Fruit fly (Drosophila melanogaster) whole organism, embryonic: ENCODE results near the gene Naxd.

Source experiments
- Asciz ChIP-seq: fragments of 200-800 bp; sonication (Bioruptor generic); optimal IDR thresholded peaks from 2 replicates; lab custom pipeline; 2017; ENCODE audit warnings: missing biosample characterization, mild to moderate bottlenecking, missing genetic modification characterization, missing genetic modification reagents
- Atf6 ChIP-seq: fragments of 200-800 bp; sonication (Bioruptor generic); IDR thresholded peaks from 2 replicates; pipeline ENCODE4 v1.3.6; 2022; ENCODE audit warnings: missing biosample characterization, missing genetic modification characterization
- CG11398 ChIP-seq: fragments of 200-800 bp; sonication (Bioruptor generic); optimal IDR thresholded peaks from 2 replicates; lab custom pipeline; 2016; ENCODE audit warnings: missing biosample characterization, missing genetic modification characterization
- CG12104 ChIP-seq: fragments of 200-800 bp; sonication (Bioruptor generic); optimal IDR thresholded peaks from 3 replicates; lab custom pipeline; 2016; ENCODE audit warnings: missing biosample characterization, missing genetic modification characterization
- CG12942 ChIP-seq: fragments of 200-800 bp; sonication (Bioruptor generic); optimal IDR thresholded peaks from 3 replicates; lab custom pipeline; 2016; ENCODE audit warnings: missing biosample characterization, missing genetic modification characterization
- CG14014 ChIP-seq: fragments of 200-800 bp; sonication (Bioruptor generic); IDR thresholded peaks from 2 replicates; pipeline ENCODE4 v1.3.6; 2022; ENCODE audit warnings: missing biosample characterization, missing genetic modification characterization
- CG1603 ChIP-seq: fragments of 200-800 bp; sonication (Bioruptor generic); optimal IDR thresholded peaks from 2 replicates; lab custom pipeline; 2019; ENCODE audit warnings: missing biosample characterization, mild to moderate bottlenecking, missing genetic modification characterization, moderate library complexity
- CG16863 ChIP-seq: fragments of 200-800 bp; sonication (Bioruptor generic); optimal IDR thresholded peaks from 3 replicates; lab custom pipeline; 2016; ENCODE audit warnings: missing biosample characterization, missing genetic modification characterization
- CG17829 ChIP-seq: fragments of 200-800 bp; optimal IDR thresholded peaks from 2 replicates; lab custom pipeline; 2019; ENCODE audit warnings: missing biosample characterization, mild to moderate bottlenecking, missing genetic modification characterization, moderate library complexity
- CG17912 ChIP-seq: fragments of 200-800 bp; sonication (Bioruptor generic); optimal IDR thresholded peaks from 2 replicates; lab custom pipeline; 2018; ENCODE audit warnings: missing biosample characterization, mild to moderate bottlenecking, missing genetic modification characterization
- CG2120 ChIP-seq: fragments of 200-800 bp; sonication (Bioruptor generic); optimal IDR thresholded peaks from 3 replicates; lab custom pipeline; 2016; ENCODE audit warnings: missing biosample characterization, missing genetic modification characterization
- CG30431 ChIP-seq: fragments of 200-800 bp; sonication (Bioruptor generic); optimal IDR thresholded peaks from 2 replicates; lab custom pipeline; 2017; ENCODE audit warnings: missing biosample characterization, missing genetic modification characterization
- CG3065 ChIP-seq: fragments of 200-800 bp; sonication (Bioruptor generic); optimal IDR thresholded peaks from 2 replicates; lab custom pipeline; 2016; ENCODE audit warnings: missing biosample characterization, missing genetic modification characterization
- CG3847 ChIP-seq: fragments of 200-800 bp; sonication (Bioruptor generic); IDR thresholded peaks from 2 replicates; pipeline ENCODE4 v1.3.6; 2022; ENCODE audit warnings: missing biosample characterization, missing genetic modification characterization
- CG4617 ChIP-seq: fragments of 200-800 bp; sonication (Bioruptor generic); optimal IDR thresholded peaks from 3 replicates; lab custom pipeline; 2016; ENCODE audit warnings: missing biosample characterization, missing genetic modification characterization, borderline replicate concordance
- CG6254 ChIP-seq: fragments of 200-800 bp; sonication (Bioruptor generic); optimal IDR thresholded peaks from 3 replicates; lab custom pipeline; 2017; ENCODE audit warnings: mild to moderate bottlenecking, missing biosample characterization, missing genetic modification reagents, missing genetic modification characterization
- CG6689 ChIP-seq: fragments of 200-800 bp; sonication (Bioruptor generic); IDR thresholded peaks from 2 replicates; pipeline ENCODE4 v1.3.6; 2022; ENCODE audit warnings: missing biosample characterization, missing genetic modification characterization
- CG6813 ChIP-seq: fragments of 200-800 bp; sonication (Bioruptor generic); optimal IDR thresholded peaks from 2 replicates; lab custom pipeline; 2017; ENCODE audit warnings: missing biosample characterization, missing genetic modification characterization, mild to moderate bottlenecking, moderate library complexity, missing genetic modification reagents
- CG7987 ChIP-seq: fragments of 200-800 bp; sonication (Bioruptor generic); optimal IDR thresholded peaks from 2 replicates; lab custom pipeline; 2018; ENCODE audit warnings: missing biosample characterization, mild to moderate bottlenecking, missing genetic modification characterization, moderate library complexity
- CG8089 ChIP-seq: fragments of 200-800 bp; sonication (Bioruptor generic); optimal IDR thresholded peaks from 3 replicates; lab custom pipeline; 2016; ENCODE audit warnings: missing biosample characterization, missing genetic modification characterization
- CG8290 ChIP-seq, 3 experiments: fragments of 200-800 bp; sonication (Bioruptor generic); optimal IDR thresholded peaks; 2 replicates each; lab custom pipeline; 2016 to 2019; ENCODE audit warnings: missing biosample characterization in 3 of 3, missing genetic modification characterization in 3 of 3, mild to moderate bottlenecking in 2 of 3, moderate library complexity in 1 of 3
- CG8765 ChIP-seq: fragments of 200-800 bp; sonication (Bioruptor generic); IDR thresholded peaks from 2 replicates; pipeline ENCODE4 v1.3.6; 2022; ENCODE audit warnings: missing biosample characterization, missing genetic modification characterization
- CTCF ChIP-seq: fragments of 200-800 bp; sonication (Bioruptor generic); optimal IDR thresholded peaks from 2 replicates; lab custom pipeline; 2017; ENCODE audit warnings: missing biosample characterization, mild to moderate bottlenecking, missing genetic modification characterization, moderate library complexity
- Dip3 ChIP-seq: fragments of 200-800 bp; sonication (Bioruptor generic); optimal IDR thresholded peaks from 3 replicates; lab custom pipeline; 2016; ENCODE audit warnings: missing biosample characterization, missing genetic modification characterization
- Dll ChIP-seq: fragments of 200-800 bp; sonication (Bioruptor generic); IDR thresholded peaks from 4 replicates; pipeline ENCODE4 v1.3.6; 2022; ENCODE audit warnings: missing biosample characterization, missing genetic modification characterization; ENCODE audit not compliant: partially characterized antibody
- E2f2 ChIP-seq: fragments of 200-800 bp; sonication (Bioruptor generic); IDR thresholded peaks from 2 replicates; pipeline ENCODE4 v1.3.6; 2022; ENCODE audit warnings: missing biosample characterization, missing genetic modification characterization
- Ets97D ChIP-seq: fragments of 200-800 bp; sonication (Bioruptor generic); optimal IDR thresholded peaks from 3 replicates; lab custom pipeline; 2016; ENCODE audit warnings: missing biosample characterization, missing genetic modification characterization
- Fer1 ChIP-seq: fragments of 200-800 bp; sonication (Bioruptor generic); optimal IDR thresholded peaks from 2 replicates; lab custom pipeline; 2017; ENCODE audit warnings: missing biosample characterization, mild to moderate bottlenecking, missing genetic modification characterization
- Hmr ChIP-seq: fragments of 200-800 bp; sonication (Bioruptor generic); optimal IDR thresholded peaks from 3 replicates; lab custom pipeline; 2017; ENCODE audit warnings: mild to moderate bottlenecking, missing biosample characterization, missing genetic modification reagents, missing genetic modification characterization
- Hr78 ChIP-seq, 2 experiments: fragments of 200-800 bp in 1 of 2; fragments of >200 bp in 1 of 2; sonication (Bioruptor generic) in 1 of 2; optimal IDR thresholded peaks; 2 replicates each; lab custom pipeline; 2017 to 2019; ENCODE audit warnings: missing biosample characterization in 2 of 2, missing genetic modification characterization in 2 of 2, mild to moderate bottlenecking in 1 of 2, moderate library complexity in 1 of 2
- amos ChIP-seq: fragments of 200-800 bp; sonication (Bioruptor generic); IDR thresholded peaks from 2 replicates; pipeline ENCODE4 v1.3.6; 2022; ENCODE audit warnings: missing biosample characterization, missing genetic modification characterization; ENCODE audit not compliant: partially characterized antibody
- cg ChIP-seq: fragments of 200-800 bp; sonication (Bioruptor generic); optimal IDR thresholded peaks from 3 replicates; lab custom pipeline; 2019; ENCODE audit warnings: missing biosample characterization, mild to moderate bottlenecking, missing genetic modification characterization, moderate library complexity
- ci ChIP-seq: fragments of 200-800 bp; sonication (Bioruptor generic); IDR thresholded peaks from 3 replicates; pipeline ENCODE4 v1.3.6; 2022; ENCODE audit warnings: missing biosample characterization, missing genetic modification characterization
- dimm ChIP-seq: fragments of 200-800 bp; sonication (Bioruptor generic); IDR thresholded peaks from 2 replicates; pipeline ENCODE4 v1.3.6; 2022; ENCODE audit warnings: missing biosample characterization, missing genetic modification characterization
- fu2 ChIP-seq: fragments of 200-800 bp; sonication (Bioruptor generic); optimal IDR thresholded peaks from 2 replicates; lab custom pipeline; 2016; ENCODE audit warnings: missing biosample characterization, missing genetic modification characterization
- gce ChIP-seq: fragments of 200-800 bp; sonication (Bioruptor generic); IDR thresholded peaks from 3 replicates; pipeline ENCODE4 v1.3.6; 2022; ENCODE audit warnings: missing biosample characterization, missing genetic modification characterization
- insv ChIP-seq, 2 experiments: fragments of 200-800 bp; sonication (Bioruptor generic); optimal IDR thresholded peaks; 3 replicates each; lab custom pipeline; 2016 to 2018; ENCODE audit warnings: missing biosample characterization in 2 of 2, missing genetic modification characterization in 2 of 2
- jigr1 ChIP-seq: fragments of 200-800 bp; sonication (Bioruptor generic); IDR thresholded peaks from 3 replicates; pipeline ENCODE4 v1.3.6; 2022; ENCODE audit warnings: missing biosample characterization, missing genetic modification characterization
- kni ChIP-seq: fragments of 200-800 bp; sonication (Bioruptor generic); optimal IDR thresholded peaks from 3 replicates; lab custom pipeline; 2017; ENCODE audit warnings: mild to moderate bottlenecking, missing biosample characterization, missing genetic modification reagents, missing genetic modification characterization
- lab ChIP-seq: fragments of 200-800 bp; sonication (Bioruptor generic); optimal IDR thresholded peaks from 3 replicates; lab custom pipeline; 2017; ENCODE audit warnings: missing biosample characterization, missing genetic modification characterization, mild to moderate bottlenecking, moderate library complexity, missing genetic modification reagents
- pnt ChIP-seq: fragments of 200-800 bp; sonication (Bioruptor generic); optimal IDR thresholded peaks from 3 replicates; lab custom pipeline; 2016; ENCODE audit warnings: missing biosample characterization, missing genetic modification characterization
- psq ChIP-seq: fragments of 200-800 bp; sonication (Bioruptor generic); optimal IDR thresholded peaks from 2 replicates; lab custom pipeline; 2017; ENCODE audit warnings: missing biosample characterization, missing genetic modification characterization
- sd ChIP-seq: fragments of 200-800 bp; sonication (Bioruptor generic); optimal IDR thresholded peaks from 3 replicates; lab custom pipeline; 2018; ENCODE audit warnings: missing biosample characterization, mild to moderate bottlenecking, missing genetic modification characterization, moderate library complexity
- sens-2 ChIP-seq: fragments of 200-800 bp; sonication (Bioruptor generic); IDR thresholded peaks from 2 replicates; pipeline ENCODE4 v1.3.6; 2022; ENCODE audit warnings: missing biosample characterization, missing genetic modification characterization
- slou ChIP-seq: fragments of 200-800 bp; sonication (Bioruptor generic); optimal IDR thresholded peaks from 3 replicates; lab custom pipeline; 2016; ENCODE audit warnings: missing biosample characterization, missing genetic modification characterization
- so ChIP-seq: fragments of 200-800 bp; sonication (Bioruptor generic); IDR thresholded peaks from 3 replicates; pipeline ENCODE4 v1.3.6; 2022; ENCODE audit warnings: missing biosample characterization, missing genetic modification characterization
- ssp ChIP-seq: fragments of 200-800 bp; sonication (Bioruptor generic); IDR thresholded peaks from 2 replicates; pipeline ENCODE4 v1.3.6; 2022; ENCODE audit warnings: missing biosample characterization, missing genetic modification characterization
- tgo ChIP-seq: fragments of 200-800 bp; sonication (Bioruptor generic); IDR thresholded peaks from 3 replicates; pipeline ENCODE4 v1.3.6; 2022; ENCODE audit warnings: missing biosample characterization, missing genetic modification characterization
- toy ChIP-seq: fragments of 200-800 bp; sonication (Bioruptor generic); IDR thresholded peaks from 2 replicates; pipeline ENCODE4 v1.3.6; 2022; ENCODE audit warnings: missing biosample characterization, missing genetic modification characterization

Gene Naxd

DNA sequence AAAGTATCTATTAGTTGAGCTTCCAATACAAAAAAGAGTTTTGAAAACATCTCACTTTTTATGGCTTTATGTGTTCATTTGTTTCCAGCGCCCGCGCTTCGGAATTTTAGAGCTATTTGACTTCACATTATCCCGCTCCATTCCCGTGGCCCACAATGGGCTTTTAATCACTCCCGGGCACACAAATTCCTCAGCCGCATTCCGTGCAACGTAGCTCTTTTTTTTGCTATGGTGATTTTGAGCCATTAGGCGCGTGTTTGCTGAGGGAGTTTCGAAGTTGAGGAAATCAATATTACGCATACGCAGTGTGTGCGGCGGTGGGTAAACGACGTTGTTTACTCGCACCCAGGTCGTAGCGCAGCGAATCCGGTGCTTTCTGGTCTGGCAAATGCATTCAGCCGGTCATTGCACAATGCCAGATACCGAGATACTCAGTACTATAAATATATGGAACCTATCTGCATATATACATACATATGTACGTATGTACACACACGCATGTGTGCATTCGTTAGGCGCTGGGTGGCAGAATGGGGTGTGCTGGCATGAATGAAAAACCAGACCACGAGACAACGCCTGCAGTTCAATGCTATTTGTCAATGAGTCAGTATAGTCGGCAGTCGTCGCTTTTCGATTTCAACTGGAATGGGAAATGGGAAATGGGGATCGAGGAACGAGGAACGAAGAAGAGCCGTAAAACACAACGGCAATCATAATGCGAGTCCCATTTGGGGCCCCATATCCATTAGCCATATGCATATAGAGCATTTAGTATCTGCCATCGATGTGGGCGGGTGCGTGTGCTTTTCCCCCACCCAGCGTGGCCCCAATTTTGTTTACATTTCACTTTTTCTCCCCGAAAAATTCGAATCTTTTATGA lies 24.2 kb downstream of the Naxd start (continued):
- TF ChIP-seq CG6813 (GFP tag; lab: Kevin White, UChicago), result peak; percentile 0
- TF ChIP-seq CG8089 (GFP tag; lab: Kevin White, UChicago), result no peak
- 0 out of 2 replicates have a peak, but pooled peaks have one; percentile 13 for TF ChIP-seq CG3847
- TF ChIP-seq kni (GFP tag; lab: Kevin White, UChicago), result peak; percentile 76
- no peak for TF ChIP-seq Ets97D (GFP tag; lab: Kevin White, UChicago)
- TF ChIP-seq CG2120, result no peak
- no peak for TF ChIP-seq CG6254 (GFP tag; lab: Kevin White, UChicago)
- TF ChIP-seq psq (GFP tag; lab: Kevin White, UChicago), result no peak
- no peak for TF ChIP-seq amos (GFP tag; lab: Robert Waterston, UW)
- TF ChIP-seq CG7987 (GFP tag; lab: Kevin White, UChicago), result peak; percentile 23
- TF ChIP-seq CG3065 (GFP tag; lab: Kevin White, UChicago), result no peak
- TF ChIP-seq ssp (GFP tag; lab: Robert Waterston, UW), result no peak
- TF ChIP-seq CG17912 (GFP tag; lab: Kevin White, UChicago), result peak; percentile 38
- no peak for TF ChIP-seq Dll (GFP tag; lab: Robert Waterston, UW)
- TF ChIP-seq Hr78 (GFP tag; optimal IDR thresholded peaks at IDR 0.05; lab: Kevin White, UChicago), result no peak
- TF ChIP-seq CG17829, result no peak
- no peak for TF ChIP-seq jigr1 (GFP tag; lab: Robert Waterston, UW)
- no peak for TF ChIP-seq CG8290 (GFP tag; optimal IDR thresholded peaks at IDR 0.05; lab: Kevin White, UChicago)
- peak in 1 of 2 experiments; percentile 18 for TF ChIP-seq CG8290 (tag; optimal IDR thresholded peaks at IDR 0.05; lab: Kevin White, UChicago)
- 0 out of 2 replicates have a peak, but pooled peaks have one; percentile 7 for TF ChIP-seq E2f2
- TF ChIP-seq CG16863 (GFP tag; lab: Kevin White, UChicago), result peak; percentile 18
- TF ChIP-seq Atf6 (GFP tag; lab: Robert Waterston, UW), result no peak
- TF ChIP-seq Asciz, result peak; percentile 57
- no peak for TF ChIP-seq Hmr
- no peak for TF ChIP-seq CG12104 (GFP tag; lab: Kevin White, UChicago)
- no peak for TF ChIP-seq toy (GFP tag; lab: Robert Waterston, UW)
- TF ChIP-seq cg (GFP tag; lab: Kevin White, UChicago), result peak; percentile 40
- TF ChIP-seq fu2 (GFP tag; lab: Kevin White, UChicago), result no peak
- no peak for TF ChIP-seq insv (GFP tag; optimal IDR thresholded peaks at IDR 0.05; lab: Kevin White, UChicago)
- peak; percentile 22 for TF ChIP-seq lab
- TF ChIP-seq dimm, result no peak
- no peak for TF ChIP-seq sens-2
- TF ChIP-seq sd (tag; lab: Kevin White, UChicago), result peak; percentile 94
- TF ChIP-seq CG14014, result no peak
- TF ChIP-seq CG8765 (GFP tag; lab: Robert Waterston, UW), result 0 out of 2 replicates have a peak, but pooled peaks have one; percentile 17
- TF ChIP-seq gce, result 0 out of 3 replicates have a peak, but pooled peaks have one; percentile 53
- peak; percentile 49; the same call in 1 of the 3 replicates for TF ChIP-seq so (GFP tag; lab: Robert Waterston, UW)
- TF ChIP-seq pnt (GFP tag; lab: Kevin White, UChicago), result peak; percentile 4
- TF ChIP-seq CG30431 (GFP tag; lab: Kevin White, UChicago), result no peak
- no peak for TF ChIP-seq CG4617 (GFP tag; lab: Kevin White, UChicago)
- TF ChIP-seq CG12942 (GFP tag; lab: Kevin White, UChicago), result no peak
- no peak for TF ChIP-seq Fer1 (GFP tag; lab: Kevin White, UChicago)
- no peak for TF ChIP-seq Dip3 (GFP tag; lab: Kevin White, UChicago)
- peak; percentile 11 for TF ChIP-seq CG11398
- TF ChIP-seq CG1603, result peak; percentile 16
- no peak for TF ChIP-seq tgo
- no peak for TF ChIP-seq slou (GFP tag; lab: Kevin White, UChicago)
- TF ChIP-seq CG6689 (GFP tag; lab: Robert Waterston, UW), result peak; percentile 18; the same call in 1 of the 2 replicates
- peak; percentile 69; the same call in 2 of the 3 replicates for TF ChIP-seq ci (GFP tag; lab: Robert Waterston, UW)
- no peak for TF ChIP-seq CTCF (GFP tag; lab: Kevin White, UChicago)
